Worm (Caenorhabditis elegans): ENCODE measurements around the gene ugt-37.

The ugt-37 gene

DNA sequence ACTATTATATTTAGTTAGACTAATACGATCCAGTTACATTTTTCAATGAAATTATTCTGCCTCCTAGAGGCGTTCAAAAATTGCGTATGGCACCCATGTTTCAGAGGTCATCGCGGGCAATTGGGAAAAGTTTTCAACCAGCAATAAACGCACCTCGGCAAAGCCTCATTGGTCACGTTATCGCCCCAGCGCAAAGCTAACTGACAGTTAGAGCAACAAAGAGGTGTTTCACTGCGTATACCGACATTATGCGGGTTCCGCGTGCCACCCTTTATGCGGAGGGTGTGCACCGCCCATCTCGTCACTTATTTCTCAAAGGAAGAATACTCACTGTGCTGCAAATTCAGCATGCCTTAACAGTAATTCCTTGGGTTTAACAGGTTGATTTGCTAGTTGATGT, 2.5 kb downstream of the ugt-37 start (continued):
- TF ChIP-seq Y105C5A.15 (GFP tag; IDR thresholded peaks at IDR 0.05) (no peak), lin-39 (tag; optimal IDR thresholded peaks at IDR 0.05) (no peak), nhr-41 (GFP tag; IDR thresholded peaks at IDR 0.05) (no peak)

DNA sequence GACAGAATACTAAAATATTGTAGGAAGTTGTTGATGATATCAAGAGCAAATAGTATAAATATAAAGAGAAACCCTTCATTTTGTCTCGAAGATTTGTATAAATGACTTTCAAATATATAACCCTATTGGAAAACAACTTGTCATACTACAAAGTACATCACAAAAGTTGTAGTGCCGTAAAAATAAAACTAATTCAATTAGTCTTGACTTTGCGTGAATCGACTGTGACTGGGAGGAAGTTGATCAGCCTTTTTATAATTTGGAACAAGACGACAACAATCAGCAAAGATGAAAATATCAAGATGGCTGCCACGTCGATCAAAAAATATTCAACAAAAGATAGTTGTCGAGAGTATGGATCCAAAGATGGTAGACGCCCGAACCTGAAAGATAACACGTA, 3.3 kb downstream of the ugt-37 start, which contains the start of gene ugt-40:
ugt-40 (minus strand) TSS at position 101 of the 400 bp plus-strand sequence.
- no peak for TF ChIP-seq gei-8 (GFP tag; optimal IDR thresholded peaks at IDR 0.05)
- peak; percentile 45 for TF ChIP-seq nhr-28 (tag; optimal IDR thresholded peaks at IDR 0.05)

DNA sequence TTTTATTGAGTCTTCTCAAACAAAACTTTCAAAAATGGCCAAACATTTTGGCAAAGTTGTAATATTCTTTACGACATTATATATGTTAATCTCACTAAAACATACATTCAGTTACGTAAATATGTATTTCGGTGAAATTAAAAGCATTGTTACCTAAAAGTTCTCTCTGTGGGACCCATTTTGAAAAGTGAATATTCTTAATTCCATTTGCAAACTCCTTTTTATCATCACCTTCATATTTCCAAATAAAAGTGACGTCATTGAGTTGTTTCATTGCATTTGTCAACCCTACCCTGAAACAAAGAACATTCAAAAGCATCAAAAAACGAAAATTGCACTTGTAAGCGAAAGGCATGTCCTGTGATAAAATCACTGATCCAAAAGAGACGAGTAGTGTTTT, 4.8 kb downstream of the ugt-37 start:
- TF ChIP-seq nhr-28 (tag; optimal IDR thresholded peaks at IDR 0.05) (peak; percentile 64), nhr-11 (tag; optimal IDR thresholded peaks at IDR 0.05) (no peak), Y75B8A.6 (GFP tag; IDR thresholded peaks at IDR 0.05) (no peak), unc-62 (GFP tag; optimal IDR thresholded peaks at IDR 0.05 in 1 of 2) (peak in 1 of 2 experiments; percentile 91), unc-62 (tag; optimal IDR thresholded peaks at IDR 0.05) (no peak), ctbp-1 (GFP tag; IDR thresholded peaks at IDR 0.05) (no peak)

DNA sequence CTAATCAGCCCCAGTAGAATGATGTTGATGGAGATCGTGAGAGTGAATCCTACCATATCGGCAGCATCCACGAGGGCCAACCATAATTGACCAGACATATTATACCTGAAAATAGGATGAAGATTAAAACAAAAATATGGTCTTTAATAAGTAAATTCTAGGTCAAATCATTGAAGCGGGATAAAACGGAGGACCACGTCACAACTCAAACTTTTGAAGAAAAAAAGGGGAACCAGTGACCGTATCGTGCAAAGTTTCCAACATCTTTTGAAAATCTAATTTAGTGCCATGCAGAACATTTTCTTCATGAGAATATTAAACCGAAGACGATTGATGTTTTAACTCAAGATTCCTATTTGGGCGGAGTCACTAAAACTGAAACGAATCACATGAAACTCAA, 6.8 kb downstream of the ugt-37 start, which contains the start of gene str-112:
str-112 (minus strand) TSS at position 101 of the 400 bp plus-strand sequence.
- TF ChIP-seq unc-130 (GFP tag; optimal IDR thresholded peaks at IDR 0.05): no peak
- no peak for TF ChIP-seq F26F4.8 (GFP tag; conservative IDR thresholded peaks at IDR 0.05)
- no peak for TF ChIP-seq attf-4 (tag; optimal IDR thresholded peaks at IDR 0.05)
- TF ChIP-seq R02D3.7 (tag; optimal IDR thresholded peaks at IDR 0.05): no peak
- no peak for TF ChIP-seq daf-8 (GFP tag; IDR thresholded peaks at IDR 0.05)
- no peak for TF ChIP-seq arid-1 (GFP tag; conservative IDR thresholded peaks at IDR 0.05)
- TF ChIP-seq nhr-48 (tag; optimal IDR thresholded peaks at IDR 0.05): no peak
- no peak for TF ChIP-seq lin-29 (GFP tag; IDR thresholded peaks at IDR 0.05)
- no peak for TF ChIP-seq daf-16 (GFP tag; optimal IDR thresholded peaks at IDR 0.05)
- no peak for TF ChIP-seq daf-16 (tag; optimal IDR thresholded peaks at IDR 0.05)
- no peak for TF ChIP-seq zip-11 (GFP tag; IDR thresholded peaks at IDR 0.05)
- TF ChIP-seq Y75B8A.6 (GFP tag; IDR thresholded peaks at IDR 0.05): no peak
- no peak for TF ChIP-seq T26A8.4 (GFP tag; IDR thresholded peaks at IDR 0.05)
- no peak for TF ChIP-seq nhr-77 (tag; optimal IDR thresholded peaks at IDR 0.05)
- TF ChIP-seq ZK337.2 (GFP tag; IDR thresholded peaks at IDR 0.05): no peak
- no peak for TF ChIP-seq vab-7 (GFP tag; IDR thresholded peaks at IDR 0.05)
- no peak for TF ChIP-seq mep-1 (tag; optimal IDR thresholded peaks at IDR 0.05)
- no peak for TF ChIP-seq mdl-1 (tag; optimal IDR thresholded peaks at IDR 0.05)
- no peak for TF ChIP-seq ceh-44 (GFP tag; IDR thresholded peaks at IDR 0.05)
- TF ChIP-seq F37D6.2 (tag; optimal IDR thresholded peaks at IDR 0.05): no peak
- TF ChIP-seq lin-15B (tag; optimal IDR thresholded peaks at IDR 0.05): no peak

DNA sequence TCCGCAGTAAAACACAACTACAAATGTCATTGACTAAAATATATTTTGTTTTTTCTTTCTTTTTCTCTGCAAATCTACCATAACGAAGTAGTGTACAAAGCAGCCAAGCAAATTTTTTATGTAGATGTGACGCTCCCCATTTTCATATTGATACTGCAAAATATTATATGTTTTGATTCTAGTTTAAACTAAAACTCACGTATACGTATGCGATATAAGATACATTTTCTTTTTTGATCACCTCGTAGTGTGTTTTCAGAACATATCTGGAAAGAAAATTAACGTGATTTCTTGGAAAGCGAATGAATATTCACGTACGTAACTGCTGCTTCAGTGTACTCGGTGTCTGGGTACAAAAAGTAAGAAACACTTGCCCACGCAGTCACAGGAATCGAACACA, 8.3 kb downstream of the ugt-37 start:
- TF ChIP-seq mxl-2 (GFP tag; conservative IDR thresholded peaks at IDR 0.05): no peak
- no peak for TF ChIP-seq lin-15B (tag; optimal IDR thresholded peaks at IDR 0.05)
- peak in 1 of 2 experiments; percentile 94 for TF ChIP-seq unc-62 (GFP tag; optimal IDR thresholded peaks at IDR 0.05 in 1 of 2)
- TF ChIP-seq unc-62 (tag; optimal IDR thresholded peaks at IDR 0.05): no peak

DNA sequence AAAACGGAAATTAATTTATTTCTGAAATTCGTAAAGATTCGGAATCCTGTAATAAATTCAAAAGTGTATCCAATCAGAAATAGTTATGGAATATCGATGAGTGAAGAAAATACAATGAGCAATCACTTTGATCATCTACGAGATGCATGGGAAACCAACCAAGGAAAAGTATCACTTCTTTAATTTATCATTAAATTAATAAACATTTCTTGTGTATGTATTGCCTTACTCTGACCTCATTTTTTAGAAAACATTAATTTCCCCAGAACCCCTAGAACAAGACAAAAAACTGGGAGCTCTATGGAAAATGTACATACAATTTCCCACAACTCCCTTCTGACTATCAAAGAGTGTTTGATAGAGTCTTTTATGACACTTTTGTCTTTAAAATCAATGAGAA, 11.2 kb downstream of the ugt-37 start, which contains the start of gene F10D2.16:
F10D2.16 (plus strand) TSS at position 301 of the 400 bp plus-strand sequence.
- no peak for TF ChIP-seq zag-1 (tag; optimal IDR thresholded peaks at IDR 0.05)
- TF ChIP-seq F37D6.2 (tag; optimal IDR thresholded peaks at IDR 0.05): no peak
- no peak for TF ChIP-seq nhr-10 (tag; optimal IDR thresholded peaks at IDR 0.05)
- TF ChIP-seq rbr-2 (tag; optimal IDR thresholded peaks at IDR 0.05): no peak
- TF ChIP-seq F10B5.3 (tag; optimal IDR thresholded peaks at IDR 0.05): no peak
- TF ChIP-seq lin-13 (GFP tag; optimal IDR thresholded peaks at IDR 0.05): no peak
- TF ChIP-seq nhr-28 (tag; optimal IDR thresholded peaks at IDR 0.05): no peak
- TF ChIP-seq ztf-11 (tag; optimal IDR thresholded peaks at IDR 0.05): no peak
- no peak for TF ChIP-seq nhr-41 (GFP tag; IDR thresholded peaks at IDR 0.05)
- no peak for TF ChIP-seq hmg-1.1 (GFP tag; IDR thresholded peaks at IDR 0.05)
- no peak for TF ChIP-seq set-16 (GFP tag; IDR thresholded peaks at IDR 0.05)
- TF ChIP-seq R02D3.7 (tag; optimal IDR thresholded peaks at IDR 0.05): no peak
- no peak for TF ChIP-seq zfp-3 (GFP tag; conservative IDR thresholded peaks at IDR 0.05)
- TF ChIP-seq gei-8 (GFP tag; optimal IDR thresholded peaks at IDR 0.05): no peak
- TF ChIP-seq dpl-1 (GFP tag; optimal IDR thresholded peaks at IDR 0.05): no peak
- TF ChIP-seq egl-27 (tag; optimal IDR thresholded peaks at IDR 0.05): no peak
- TF ChIP-seq mdt-29 (GFP tag; IDR thresholded peaks at IDR 0.05): no peak
- no peak for TF ChIP-seq mep-1 (tag; optimal IDR thresholded peaks at IDR 0.05)

Measured in whole organism, L4 larva.